Fruit fly (Drosophila melanogaster) whole organism, embryonic: Measurements from ENCODE around the gene RpS30.

Experiments used
- CG1024 ChIP-seq: fragments of 200-800 bp; sonication (Bioruptor generic); IDR thresholded peaks from 2 replicates; pipeline ENCODE4 v1.3.6; 2022; ENCODE audit warnings: missing biosample characterization, missing genetic modification characterization
- CG11504 ChIP-seq: fragments of 200-800 bp; sonication (Bioruptor generic); optimal IDR thresholded peaks from 3 replicates; lab custom pipeline; 2019; ENCODE audit warnings: missing biosample characterization, mild to moderate bottlenecking, missing genetic modification characterization, moderate library complexity
- CG11723 ChIP-seq: fragments of 200-800 bp; sonication (Bioruptor generic); optimal IDR thresholded peaks from 2 replicates; lab custom pipeline; 2017; ENCODE audit warnings: missing biosample characterization, mild to moderate bottlenecking, missing genetic modification characterization
- CG1233 ChIP-seq: fragments of 200-800 bp; sonication (Bioruptor generic); optimal IDR thresholded peaks from 4 replicates; lab custom pipeline; 2018; ENCODE audit warnings: missing biosample characterization, mild to moderate bottlenecking, missing genetic modification characterization
- CG12769 ChIP-seq: fragments of 200-800 bp; sonication (Bioruptor generic); optimal IDR thresholded peaks from 2 replicates; lab custom pipeline; 2019; ENCODE audit warnings: missing biosample characterization, mild to moderate bottlenecking, missing genetic modification characterization, moderate library complexity
- CG17186 ChIP-seq: fragments of 200-800 bp; sonication (Bioruptor generic); optimal IDR thresholded peaks from 3 replicates; lab custom pipeline; 2017; ENCODE audit warnings: missing biosample characterization, missing genetic modification reagents, missing genetic modification characterization
- CG17359 ChIP-seq: fragments of 200-800 bp; sonication (Bioruptor generic); optimal IDR thresholded peaks from 3 replicates; lab custom pipeline; 2018; ENCODE audit warnings: missing biosample characterization, mild to moderate bottlenecking, missing genetic modification characterization, moderate library complexity
- CG31365 ChIP-seq: fragments of 200-800 bp; sonication (Bioruptor generic); optimal IDR thresholded peaks from 2 replicates; lab custom pipeline; 2018; ENCODE audit warnings: missing biosample characterization, mild to moderate bottlenecking, missing genetic modification characterization
- CG3163 ChIP-seq: fragments of 200-800 bp; sonication (Bioruptor generic); optimal IDR thresholded peaks from 3 replicates; lab custom pipeline; 2016; ENCODE audit warnings: missing biosample characterization, missing genetic modification characterization
- CG32532 ChIP-seq: fragments of 200-800 bp; sonication (Bioruptor generic); IDR thresholded peaks from 2 replicates; pipeline ENCODE4 v1.3.6; 2022; ENCODE audit warnings: missing biosample characterization, missing genetic modification characterization
- CG3281 ChIP-seq: fragments of 200-800 bp; sonication (Bioruptor generic); optimal IDR thresholded peaks from 3 replicates; lab custom pipeline; 2017; ENCODE audit warnings: missing biosample characterization, mild to moderate bottlenecking, missing genetic modification characterization
- CG3995 ChIP-seq: fragments of 200-800 bp; sonication (Bioruptor generic); optimal IDR thresholded peaks from 3 replicates; lab custom pipeline; 2016; ENCODE audit warnings: missing biosample characterization, missing genetic modification characterization
- CG4730 ChIP-seq: fragments of 200-800 bp; sonication (Bioruptor generic); IDR thresholded peaks from 2 replicates; pipeline ENCODE4 v1.3.6; 2022; ENCODE audit warnings: missing biosample characterization, missing genetic modification characterization
- CG6254 ChIP-seq: fragments of 200-800 bp; sonication (Bioruptor generic); optimal IDR thresholded peaks from 3 replicates; lab custom pipeline; 2017; ENCODE audit warnings: mild to moderate bottlenecking, missing biosample characterization, missing genetic modification reagents, missing genetic modification characterization
- CG8290 ChIP-seq, 3 experiments: fragments of 200-800 bp; sonication (Bioruptor generic); optimal IDR thresholded peaks; 2 replicates each; lab custom pipeline; 2016 to 2019; ENCODE audit warnings: missing biosample characterization in 3 of 3, missing genetic modification characterization in 3 of 3, mild to moderate bottlenecking in 2 of 3, moderate library complexity in 1 of 3
- Dad ChIP-seq: fragments of 200-800 bp; sonication (Bioruptor generic); optimal IDR thresholded peaks from 3 replicates; lab custom pipeline; 2016; ENCODE audit warnings: missing biosample characterization, missing genetic modification characterization
- Hmr ChIP-seq: fragments of 200-800 bp; sonication (Bioruptor generic); optimal IDR thresholded peaks from 3 replicates; lab custom pipeline; 2017; ENCODE audit warnings: mild to moderate bottlenecking, missing biosample characterization, missing genetic modification reagents, missing genetic modification characterization
- MBD-R2 ChIP-seq: fragments of 200-800 bp; sonication (Bioruptor generic); IDR thresholded peaks from 2 replicates; pipeline ENCODE4 v1.3.6; 2022; ENCODE audit warnings: missing biosample characterization, missing genetic modification characterization
- MESR4 ChIP-seq: fragments of 200-800 bp; sonication (Bioruptor generic); optimal IDR thresholded peaks from 2 replicates; lab custom pipeline; 2018; ENCODE audit warnings: missing biosample characterization, mild to moderate bottlenecking, missing genetic modification characterization, moderate library complexity
- Sin3A ChIP-seq: fragments of >200 bp; optimal IDR thresholded peaks from 2 replicates; lab custom pipeline; 2018
- Spps ChIP-seq: fragments of 200-800 bp; sonication (Bioruptor generic); optimal IDR thresholded peaks from 2 replicates; lab custom pipeline; 2018; ENCODE audit warnings: missing biosample characterization, mild to moderate bottlenecking, missing genetic modification characterization
- Xbp1 ChIP-seq: fragments of 200-800 bp; sonication (Bioruptor generic); optimal IDR thresholded peaks from 3 replicates; lab custom pipeline; 2016; ENCODE audit warnings: missing biosample characterization, mild to moderate bottlenecking, missing genetic modification characterization
- ase ChIP-seq: fragments of 200-800 bp; sonication (Bioruptor generic); IDR thresholded peaks from 3 replicates; pipeline ENCODE4 v1.3.6; 2022; ENCODE audit warnings: missing biosample characterization, missing genetic modification characterization
- bbx ChIP-seq: fragments of 200-800 bp; sonication (Bioruptor generic); IDR thresholded peaks from 2 replicates; pipeline ENCODE4 v1.3.6; 2022; ENCODE audit warnings: missing biosample characterization, missing genetic modification characterization; ENCODE audit not compliant: partially characterized antibody
- bcd ChIP-seq: fragments of 200-800 bp; sonication (Bioruptor generic); optimal IDR thresholded peaks from 2 replicates; lab custom pipeline; 2017; ENCODE audit warnings: missing biosample characterization, mild to moderate bottlenecking, missing genetic modification characterization
- chif ChIP-seq, 2 experiments: fragments of 200-800 bp; sonication (Bioruptor generic); optimal IDR thresholded peaks; 3 replicates each; lab custom pipeline; 2016; ENCODE audit warnings: missing biosample characterization in 2 of 2, missing genetic modification characterization in 2 of 2
- chinmo ChIP-seq: fragments of 200-800 bp; sonication (Bioruptor generic); IDR thresholded peaks from 4 replicates; pipeline ENCODE4 v1.3.6; 2022; ENCODE audit warnings: missing biosample characterization, missing genetic modification characterization; ENCODE audit not compliant: partially characterized antibody
- chm ChIP-seq: fragments of 200-800 bp; sonication (Bioruptor generic); IDR thresholded peaks from 2 replicates; pipeline ENCODE4 v1.3.6; 2022; ENCODE audit warnings: missing biosample characterization, missing genetic modification characterization
- dati ChIP-seq: fragments of 200-800 bp; sonication (Bioruptor generic); IDR thresholded peaks from 2 replicates; pipeline ENCODE4 v1.3.6; 2022; ENCODE audit warnings: missing biosample characterization, missing genetic modification characterization
- ewg ChIP-seq: fragments of 200-800 bp; sonication (Bioruptor generic); optimal IDR thresholded peaks from 3 replicates; lab custom pipeline; 2017; ENCODE audit warnings: mild to moderate bottlenecking, missing biosample characterization, missing genetic modification reagents, missing genetic modification characterization
- gfzf ChIP-seq: fragments of 200-800 bp; sonication (Bioruptor generic); optimal IDR thresholded peaks from 2 replicates; lab custom pipeline; 2016; ENCODE audit warnings: missing biosample characterization, mild to moderate bottlenecking, missing genetic modification characterization, moderate library complexity
- klu ChIP-seq: fragments of 200-800 bp; sonication (Bioruptor generic); IDR thresholded peaks from 2 replicates; pipeline ENCODE4 v1.3.6; 2022; ENCODE audit warnings: missing biosample characterization, missing genetic modification characterization
- lbe ChIP-seq: fragments of 200-800 bp; sonication (Bioruptor generic); optimal IDR thresholded peaks from 2 replicates; lab custom pipeline; 2016; ENCODE audit warnings: missing biosample characterization, mild to moderate bottlenecking, missing genetic modification characterization
- nerfin-1 ChIP-seq: fragments of 200-800 bp; sonication (Bioruptor generic); optimal IDR thresholded peaks from 3 replicates; lab custom pipeline; 2019; ENCODE audit warnings: missing biosample characterization, mild to moderate bottlenecking, missing genetic modification characterization, moderate library complexity
- oc ChIP-seq: fragments of 200-800 bp; sonication (Bioruptor generic); optimal IDR thresholded peaks from 2 replicates; lab custom pipeline; 2018; ENCODE audit warnings: missing biosample characterization, mild to moderate bottlenecking, missing genetic modification characterization, moderate library complexity
- pfk ChIP-seq: fragments of 200-800 bp; sonication (Bioruptor generic); optimal IDR thresholded peaks from 2 replicates; lab custom pipeline; 2018; ENCODE audit warnings: missing biosample characterization, mild to moderate bottlenecking, missing genetic modification characterization, moderate library complexity
- pnt ChIP-seq: fragments of 200-800 bp; sonication (Bioruptor generic); optimal IDR thresholded peaks from 3 replicates; lab custom pipeline; 2016; ENCODE audit warnings: missing biosample characterization, missing genetic modification characterization
- pzg ChIP-seq: fragments of 200-800 bp; sonication (Bioruptor generic); optimal IDR thresholded peaks from 3 replicates; lab custom pipeline; 2018; ENCODE audit warnings: missing biosample characterization, mild to moderate bottlenecking, missing genetic modification characterization, moderate library complexity
- salm ChIP-seq: fragments of 200-800 bp; sonication (Bioruptor generic); optimal IDR thresholded peaks from 2 replicates; lab custom pipeline; 2018; ENCODE audit warnings: missing biosample characterization, mild to moderate bottlenecking, missing genetic modification characterization
- tio ChIP-seq: fragments of 200-800 bp; sonication (Bioruptor generic); optimal IDR thresholded peaks from 2 replicates; lab custom pipeline; 2017; ENCODE audit warnings: missing biosample characterization, missing genetic modification characterization, inconsistent platforms
- tx ChIP-seq: fragments of 200-800 bp; sonication (Bioruptor generic); optimal IDR thresholded peaks from 2 replicates; lab custom pipeline; 2016; ENCODE audit warnings: missing biosample characterization, missing genetic modification characterization
- zfh2 ChIP-seq: fragments of 200-800 bp; sonication (Bioruptor generic); optimal IDR thresholded peaks from 2 replicates; lab custom pipeline; 2016; ENCODE audit warnings: missing biosample characterization, missing genetic modification characterization

RpS30 gene

DNA sequence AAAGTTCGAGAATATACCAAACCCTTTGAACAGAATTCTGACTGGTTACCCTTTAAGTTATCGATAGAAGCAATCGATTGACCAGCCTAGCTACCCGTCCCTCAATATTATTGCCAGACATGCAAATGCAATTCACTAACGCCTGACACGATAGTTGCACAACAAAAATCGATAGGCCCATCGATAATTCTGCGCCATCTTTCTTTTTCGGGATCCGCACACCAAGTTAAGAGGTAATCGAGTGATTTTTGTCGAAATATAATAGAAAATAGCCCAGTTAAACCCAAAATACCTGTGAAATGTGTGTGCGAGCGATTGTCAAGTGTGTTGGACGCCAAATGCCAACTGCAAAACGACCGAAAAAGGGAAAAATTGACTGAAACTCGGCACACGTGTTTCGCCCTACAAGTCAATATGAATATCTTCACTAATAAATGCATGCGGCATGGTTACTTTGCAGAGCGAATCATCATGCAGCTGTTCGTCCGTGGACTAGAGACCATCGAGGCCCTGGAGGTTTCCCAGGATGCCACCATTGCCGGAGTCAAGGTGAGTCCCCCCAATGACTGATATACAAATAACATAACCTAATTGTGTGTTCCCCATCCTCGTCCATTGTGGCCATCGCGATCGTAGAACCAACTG is at the start of gene RpS30 (continued):
- TF ChIP-seq CG3163, result peak; percentile 10
- TF ChIP-seq Xbp1 (GFP tag; lab: Kevin White, UChicago), result peak; percentile 49
- peak; percentile 36 for TF ChIP-seq Spps (tag; lab: Kevin White, UChicago)
- peak; percentile 45 for TF ChIP-seq CG3995 (GFP tag; lab: Kevin White, UChicago)
- TF ChIP-seq ase (GFP tag; lab: Robert Waterston, UW), result no peak
- peak; percentile 26 for TF ChIP-seq salm (tag; lab: Kevin White, UChicago)
- peak in 1 of 2 experiments; percentile 20 for TF ChIP-seq chif (GFP tag; optimal IDR thresholded peaks at IDR 0.05; lab: Kevin White, UChicago)
- peak; percentile 37 for TF ChIP-seq CG3281
- peak; percentile 28 for TF ChIP-seq CG17359 (tag; lab: Kevin White, UChicago)
- no peak for TF ChIP-seq pnt (GFP tag; lab: Kevin White, UChicago)
- TF ChIP-seq CG1024, result no peak
- TF ChIP-seq tio (GFP tag; lab: Kevin White, UChicago), result no peak
- peak; percentile 47 for TF ChIP-seq CG8290 (GFP tag; optimal IDR thresholded peaks at IDR 0.05; lab: Kevin White, UChicago)
- peak in 1 of 2 experiments; percentile 87 for TF ChIP-seq CG8290 (tag; optimal IDR thresholded peaks at IDR 0.05; lab: Kevin White, UChicago)
- peak; percentile 60 for TF ChIP-seq CG11504
- TF ChIP-seq dati, result no peak
- TF ChIP-seq pfk (GFP tag; lab: Kevin White, UChicago), result no peak
- no peak for TF ChIP-seq CG11723 (GFP tag; lab: Kevin White, UChicago)
- TF ChIP-seq bcd (GFP tag; lab: Kevin White, UChicago), result peak; percentile 42
- peak; percentile 96 for TF ChIP-seq MESR4 (GFP tag; lab: Kevin White, UChicago)
- peak; percentile 51 for TF ChIP-seq ewg
- no peak for TF ChIP-seq tx
- TF ChIP-seq CG1233 (GFP tag; lab: Kevin White, UChicago), result peak; percentile 16
- peak; percentile 43 for TF ChIP-seq Dad (GFP tag; lab: Kevin White, UChicago)
- TF ChIP-seq bbx, result peak; percentile 98
- peak; percentile 34 for TF ChIP-seq nerfin-1 (tag; lab: Kevin White, UChicago)
- peak; percentile 47; the same call in 1 of the 2 replicates for TF ChIP-seq chm (GFP tag; lab: Robert Waterston, UW)
- TF ChIP-seq zfh2 (GFP tag; lab: Kevin White, UChicago), result peak; percentile 41
- TF ChIP-seq Hmr (GFP tag; lab: Kevin White, UChicago), result peak; percentile 78
- TF ChIP-seq CG31365 (tag; lab: Kevin White, UChicago), result peak; percentile 22
- peak; percentile 69 for TF ChIP-seq CG12769
- no peak for TF ChIP-seq klu (GFP tag; lab: Robert Waterston, UW)
- TF ChIP-seq CG4730 (GFP tag; lab: Robert Waterston, UW), result no peak
- TF ChIP-seq lbe (GFP tag; lab: Kevin White, UChicago), result peak; percentile 45
- no peak for TF ChIP-seq CG6254 (GFP tag; lab: Kevin White, UChicago)
- TF ChIP-seq chinmo, result peak; percentile 94
- peak; percentile 43; the same call in 1 of the 2 replicates for TF ChIP-seq MBD-R2 (GFP tag; lab: Robert Waterston, UW)
- TF ChIP-seq Sin3A (lab: Kevin White, UChicago), result peak; percentile 75
- TF ChIP-seq oc (tag; lab: Kevin White, UChicago), result no peak
- TF ChIP-seq gfzf, result peak; percentile 94
- TF ChIP-seq CG17186 (GFP tag; lab: Kevin White, UChicago), result peak; percentile 80
- peak; percentile 69 for TF ChIP-seq CG32532
- peak; percentile 99 for TF ChIP-seq pzg
- TF ChIP-seq, all 482 proteins: peak for 219
